Worm (Caenorhabditis elegans) whole organism, early embryonic: Measurements from ENCODE around the gene ZK863.1.

ENCODE experiments used
- B0310.2 ChIP-seq: sonication (generic microtip); optimal IDR thresholded peaks from 2 replicates; lab custom pipeline; 2016; ENCODE audit warnings: mild to moderate bottlenecking, missing genetic modification characterization, missing compliant biosample characterization
- F13C5.2 ChIP-seq: sonication (generic microtip); optimal IDR thresholded peaks from 2 replicates; lab custom pipeline; 2017; ENCODE audit warnings: mild to moderate bottlenecking, missing genetic modification characterization, inconsistent platforms, missing compliant biosample characterization
- aly-1 ChIP-seq: sonication (generic microtip); optimal IDR thresholded peaks from 2 replicates; lab custom pipeline; 2016; ENCODE audit warnings: missing genetic modification characterization, missing compliant biosample characterization
- ama-1 ChIP-seq: fragments of 150-350 bp; optimal IDR thresholded peaks from 2 replicates; lab custom pipeline; 2014
- ceh-13 ChIP-seq: fragments of 200-800 bp; sonication (Bioruptor generic); optimal IDR thresholded peaks from 2 replicates; lab custom pipeline; 2018; ENCODE audit warnings: mild to moderate bottlenecking, missing genetic modification characterization, missing compliant biosample characterization
- ceh-36 ChIP-seq: sonication (generic microtip); optimal IDR thresholded peaks from 2 replicates; lab custom pipeline; 2016; ENCODE audit warnings: missing genetic modification characterization, inconsistent platforms, missing compliant biosample characterization
- ets-7 ChIP-seq: sonication (generic microtip); optimal IDR thresholded peaks from 2 replicates; lab custom pipeline; 2016; ENCODE audit warnings: missing genotype, missing genetic modification characterization, missing compliant biosample characterization
- flt-1 ChIP-seq: fragments of 200-800 bp; sonication (Bioruptor generic); IDR thresholded peaks from 2 replicates; pipeline ENCODE4 v1.3.6; 2022; ENCODE audit warnings: missing genetic modification characterization, missing compliant biosample characterization
- hmbx-1 ChIP-seq: sonication (generic microtip); optimal IDR thresholded peaks from 2 replicates; lab custom pipeline; 2016; ENCODE audit warnings: mild to moderate bottlenecking, missing genetic modification characterization, missing compliant biosample characterization
- hmg-4 ChIP-seq: fragments of 200-800 bp; sonication (Bioruptor generic); optimal IDR thresholded peaks from 2 replicates; lab custom pipeline; 2018; ENCODE audit warnings: mild to moderate bottlenecking, missing genetic modification characterization, missing compliant biosample characterization
- hnd-1 ChIP-seq: sonication (generic microtip); optimal IDR thresholded peaks from 2 replicates; lab custom pipeline; 2016; ENCODE audit warnings: missing genetic modification characterization, missing compliant biosample characterization
- pes-1 ChIP-seq: fragments of 200-800 bp; sonication (Bioruptor generic); IDR thresholded peaks from 2 replicates; pipeline ENCODE4 v1.3.6; 2022; ENCODE audit warnings: missing genetic modification reagents, missing genetic modification characterization, missing compliant biosample characterization
- scrt-1 ChIP-seq: fragments of 200-800 bp; sonication (Bioruptor generic); IDR thresholded peaks from 2 replicates; pipeline ENCODE4 v1.3.6; 2022; ENCODE audit warnings: missing genetic modification characterization, missing compliant biosample characterization
- sea-1 ChIP-seq: fragments of 200-800 bp; sonication (Bioruptor generic); conservative IDR thresholded peaks from 2 replicates; pipeline ENCODE4 v1.3.6; 2022; ENCODE audit warnings: missing genetic modification characterization, missing compliant biosample characterization
- tbx-11 ChIP-seq: fragments of 200-800 bp; sonication (Bioruptor generic); IDR thresholded peaks from 2 replicates; pipeline ENCODE4 v1.3.6; 2022; ENCODE audit warnings: missing genetic modification characterization, missing compliant biosample characterization
- tbx-37 ChIP-seq: fragments of 200-800 bp; sonication (Bioruptor generic); conservative IDR thresholded peaks from 2 replicates; pipeline ENCODE4 v1.3.6; 2022; ENCODE audit warnings: missing genetic modification reagents, missing genetic modification characterization, missing compliant biosample characterization
- tra-4 ChIP-seq: sonication (generic microtip); optimal IDR thresholded peaks from 2 replicates; lab custom pipeline; 2017; ENCODE audit warnings: missing genetic modification characterization, missing compliant biosample characterization

Gene ZK863.1

ce11 chrV:12162220-12162619 is 7.8 kb downstream of the ZK863.1 start, which contains the start of gene C27A7.5:
C27A7.5 (minus strand) TSS chrV:12162320.
- TF ChIP-seq tbx-11 (no peak), ceh-13 (GFP tag; lab: Kevin White, UChicago) (no peak), sea-1 (GFP tag; lab: Robert Waterston, UW) (no peak), ets-7 (no peak), scrt-1 (GFP tag; lab: Robert Waterston, UW) (no peak), F13C5.2 (tag; lab: Kevin White, UChicago) (no peak), hnd-1 (tag; lab: Kevin White, UChicago) (no peak), B0310.2 (tag; lab: Kevin White, UChicago) (no peak), flt-1 (no peak), tra-4 (no peak), ama-1 (no peak), hmg-4 (no peak), ceh-36 (no peak)

- TF ChIP-seq hnd-1 (tag; lab: Kevin White, UChicago) = no peak
- TF ChIP-seq tbx-37 (GFP tag; lab: Robert Waterston, UW) = no peak
- no peak for TF ChIP-seq hmbx-1 (tag; lab: Kevin White, UChicago)
Measured at ce11 chrV:12161157-12161556, 8.9 kb downstream of the ZK863.1 start.

ce11 chrV:12159975-12160374 is 10.0 kb downstream of the ZK863.1 start:
- TF ChIP-seq hnd-1 (tag; lab: Kevin White, UChicago) (no peak), flt-1 (no peak), tbx-37 (GFP tag; lab: Robert Waterston, UW) (no peak), ama-1 (no peak), hmbx-1 (tag; lab: Kevin White, UChicago) (no peak), ceh-36 (no peak), aly-1 (tag; lab: Kevin White, UChicago) (no peak), sea-1 (GFP tag; lab: Robert Waterston, UW) (no peak), B0310.2 (tag; lab: Kevin White, UChicago) (no peak), scrt-1 (GFP tag; lab: Robert Waterston, UW) (no peak)

ce11 chrV:12158377-12158776 is 11.6 kb downstream of the ZK863.1 start:
- no peak for TF ChIP-seq ceh-13 (GFP tag; lab: Kevin White, UChicago)
- TF ChIP-seq hnd-1 (tag; lab: Kevin White, UChicago) = no peak
- TF ChIP-seq pes-1 (GFP tag; lab: Robert Waterston, UW) = no peak
- no peak for TF ChIP-seq scrt-1 (GFP tag; lab: Robert Waterston, UW)
- TF ChIP-seq tbx-37 (GFP tag; lab: Robert Waterston, UW) = no peak
- no peak for TF ChIP-seq aly-1 (tag; lab: Kevin White, UChicago)
- no peak for TF ChIP-seq B0310.2 (tag; lab: Kevin White, UChicago)
- TF ChIP-seq tra-4 = no peak
- TF ChIP-seq ceh-36 = no peak
- TF ChIP-seq ama-1 = no peak
- TF ChIP-seq F13C5.2 (tag; lab: Kevin White, UChicago) = no peak
- no peak for TF ChIP-seq hmbx-1 (tag; lab: Kevin White, UChicago)

ce11 chrV:12154554-12154953 is 15.5 kb downstream of the ZK863.1 start, which contains the start of gene C27A7.9:
C27A7.9 (minus strand) TSS chrV:12154654.
- TF ChIP-seq hmbx-1 (tag; lab: Kevin White, UChicago) = no peak
- no peak for TF ChIP-seq scrt-1 (GFP tag; lab: Robert Waterston, UW)
- TF ChIP-seq pes-1 (GFP tag; lab: Robert Waterston, UW) = no peak
- no peak for TF ChIP-seq aly-1 (tag; lab: Kevin White, UChicago)
- TF ChIP-seq hnd-1 (tag; lab: Kevin White, UChicago) = no peak
- no peak for TF ChIP-seq tra-4
- no peak for TF ChIP-seq ama-1
- no peak for TF ChIP-seq tbx-11
- no peak for TF ChIP-seq F13C5.2 (tag; lab: Kevin White, UChicago)
- TF ChIP-seq tbx-37 (GFP tag; lab: Robert Waterston, UW) = no peak
- TF ChIP-seq ets-7 = no peak
- TF ChIP-seq sea-1 (GFP tag; lab: Robert Waterston, UW) = no peak
- TF ChIP-seq hmg-4 = no peak

ce11 chrV:12153784-12154183 is 16.2 kb downstream of the ZK863.1 start:
- TF ChIP-seq ama-1 (no peak), flt-1 (no peak), hnd-1 (tag; lab: Kevin White, UChicago) (no peak), tbx-11 (no peak), pes-1 (GFP tag; lab: Robert Waterston, UW) (no peak), F13C5.2 (tag; lab: Kevin White, UChicago) (no peak), hmg-4 (no peak), sea-1 (GFP tag; lab: Robert Waterston, UW) (no peak), ceh-13 (GFP tag; lab: Kevin White, UChicago) (no peak), ceh-36 (no peak), B0310.2 (tag; lab: Kevin White, UChicago) (no peak), scrt-1 (GFP tag; lab: Robert Waterston, UW) (no peak), aly-1 (tag; lab: Kevin White, UChicago) (no peak), ets-7 (no peak), hmbx-1 (tag; lab: Kevin White, UChicago) (no peak), tbx-37 (GFP tag; lab: Robert Waterston, UW) (no peak)

- no peak for TF ChIP-seq F13C5.2 (tag; lab: Kevin White, UChicago)
- TF ChIP-seq ceh-13 (GFP tag; lab: Kevin White, UChicago) = no peak
- no peak for TF ChIP-seq tra-4
- no peak for TF ChIP-seq tbx-11
- no peak for TF ChIP-seq hmbx-1 (tag; lab: Kevin White, UChicago)
- no peak for TF ChIP-seq ama-1
- TF ChIP-seq ceh-36 = no peak
- TF ChIP-seq flt-1 = no peak
- TF ChIP-seq sea-1 (GFP tag; lab: Robert Waterston, UW) = no peak
- TF ChIP-seq tbx-37 (GFP tag; lab: Robert Waterston, UW) = no peak
- no peak for TF ChIP-seq ets-7
- no peak for TF ChIP-seq hmg-4
- TF ChIP-seq scrt-1 (GFP tag; lab: Robert Waterston, UW) = no peak
Measured at ce11 chrV:12152857-12153256, 17.2 kb downstream of the ZK863.1 start, which contains the start of gene C27A7.8. C27A7.8 (plus strand) TSS chrV:12153157.

- no peak for TF ChIP-seq hmg-4
Measured at ce11 chrV:12150607-12151006, 19.4 kb downstream of the ZK863.1 start, which contains the start of gene che-11. che-11 (minus strand) TSS chrV:12150707.
